Worm (Caenorhabditis elegans) whole organism, L2 larva: ENCODE measurements around the gene srg-21.

ENCODE experiments used
- R02D3.7 ChIP-seq: fragments of 150-350 bp; optimal IDR thresholded peaks from 2 replicates; lab custom pipeline; 2014; ENCODE audit warnings: missing biosample characterization, missing genetic modification characterization
- ama-1 ChIP-seq: fragments of 150-350 bp; optimal IDR thresholded peaks from 2 replicates; lab custom pipeline; 2018; ENCODE audit warnings: inconsistent platforms
- lin-39 ChIP-seq: fragments of 150-350 bp; optimal IDR thresholded peaks from 2 replicates; lab custom pipeline; 2014; ENCODE audit warnings: missing biosample characterization, missing genetic modification reagents, missing genetic modification characterization
- nhr-129 ChIP-seq: fragments of 150-350 bp; optimal IDR thresholded peaks from 2 replicates; lab custom pipeline; 2014; ENCODE audit warnings: missing biosample characterization, missing genetic modification characterization
- nhr-25 ChIP-seq: fragments of 150-350 bp; sonication (generic microtip); optimal IDR thresholded peaks from 3 replicates; lab custom pipeline; 2014; ENCODE audit warnings: missing biosample characterization, missing genetic modification characterization
- nhr-6 ChIP-seq: fragments of 150-350 bp; optimal IDR thresholded peaks from 2 replicates; lab custom pipeline; 2014; ENCODE audit warnings: missing biosample characterization, missing genetic modification characterization
- nhr-77 ChIP-seq: fragments of 150-350 bp; optimal IDR thresholded peaks from 2 replicates; lab custom pipeline; 2014; ENCODE audit warnings: missing biosample characterization, missing genetic modification characterization
- snpc-4 ChIP-seq: fragments of 150-350 bp; optimal IDR thresholded peaks from 2 replicates; lab custom pipeline; 2014; ENCODE audit warnings: missing biosample characterization, missing genetic modification characterization
- unc-39 ChIP-seq: fragments of 150-350 bp; optimal IDR thresholded peaks from 2 replicates; lab custom pipeline; 2014; ENCODE audit warnings: missing biosample characterization, missing genetic modification characterization
- ztf-11 ChIP-seq: sonication (generic microtip); optimal IDR thresholded peaks from 2 replicates; lab custom pipeline; 2017; ENCODE audit warnings: missing biosample characterization, missing genetic modification characterization

- TF ChIP-seq ama-1 (no peak), nhr-6 (tag; lab: Kevin White, UChicago) (no peak), nhr-25 (no peak), nhr-77 (no peak), lin-39 (tag; lab: Kevin White, UChicago) (no peak), nhr-129 (tag; lab: Kevin White, UChicago) (no peak), R02D3.7 (tag; lab: Kevin White, UChicago) (no peak), unc-39 (tag; lab: Kevin White, UChicago) (no peak), ztf-11 (tag; lab: Kevin White, UChicago) (no peak), snpc-4 (no peak)
Measured at ce11 chrII:3068646-3069045, 22.5 kb downstream of the srg-21 start.
